Fruit fly (Drosophila melanogaster) whole organism, wandering third instar larva: ENCODE data around the gene Irk3.

Experiments used
- Abd-B ChIP-seq: fragments of >200 bp; optimal IDR thresholded peaks from 2 replicates; lab custom pipeline; 2017; ENCODE audit warnings: missing biosample characterization, missing genetic modification characterization
- CG32264 ChIP-seq: fragments of 200-800 bp; sonication (Bioruptor generic); optimal IDR thresholded peaks from 2 replicates; lab custom pipeline; 2016; ENCODE audit warnings: missing biosample characterization, missing genetic modification characterization
- CG9705 ChIP-seq: fragments of 200-800 bp; sonication (Bioruptor generic); optimal IDR thresholded peaks from 2 replicates; lab custom pipeline; 2018; ENCODE audit warnings: missing biosample characterization, mild to moderate bottlenecking, missing genetic modification characterization
- CrebA ChIP-seq: fragments of 200-800 bp; sonication (Bioruptor generic); optimal IDR thresholded peaks from 2 replicates; lab custom pipeline; 2016; ENCODE audit warnings: missing biosample characterization, mild to moderate bottlenecking, missing genetic modification characterization, borderline replicate concordance
- Dfd ChIP-seq: fragments of >200 bp; optimal IDR thresholded peaks from 2 replicates; lab custom pipeline; 2017; ENCODE audit warnings: missing biosample characterization, missing genetic modification characterization
- Dif ChIP-seq: fragments of 200-275, 200-300 bp; sonication (Bioruptor generic); optimal IDR thresholded peaks from 2 replicates; lab custom pipeline; 2018; ENCODE audit warnings: missing biosample characterization, missing genetic modification characterization; ENCODE audit not compliant: partially characterized antibody
- HLH106 ChIP-seq: fragments of 200-800 bp; optimal IDR thresholded peaks from 3 replicates; lab custom pipeline; 2019; ENCODE audit warnings: missing biosample characterization, mild to moderate bottlenecking, missing genetic modification characterization, moderate library complexity
- Hnf4 ChIP-seq: fragments of 200-800 bp; sonication (Bioruptor generic); optimal IDR thresholded peaks from 2 replicates; lab custom pipeline; 2016; ENCODE audit warnings: missing biosample characterization, mild to moderate bottlenecking, missing genetic modification characterization
- Hr78 ChIP-seq: fragments of >200 bp; optimal IDR thresholded peaks from 2 replicates; lab custom pipeline; 2017; ENCODE audit warnings: missing biosample characterization, missing genetic modification characterization
- Hr83 ChIP-seq: fragments of 200-300 bp; sonication (Bioruptor generic); optimal IDR thresholded peaks from 2 replicates; lab custom pipeline; 2016; ENCODE audit warnings: missing biosample characterization, mild to moderate bottlenecking, missing genetic modification characterization, moderate library complexity; ENCODE audit not compliant: poor library complexity, severe bottlenecking
- Jra ChIP-seq: sonication (Bioruptor generic); optimal IDR thresholded peaks from 2 replicates; lab custom pipeline; 2016; ENCODE audit warnings: missing biosample characterization, missing genetic modification characterization
- Mio ChIP-seq: sonication (Bioruptor generic); optimal IDR thresholded peaks from 2 replicates; lab custom pipeline; 2016; ENCODE audit warnings: missing biosample characterization, missing genetic modification characterization
- N ChIP-seq: fragments of >200 bp; optimal IDR thresholded peaks from 2 replicates; lab custom pipeline; 2018; ENCODE audit warnings: missing biosample characterization, missing external identifiers, missing genetic modification characterization
- OdsH ChIP-seq: fragments of 200-800 bp; sonication (Bioruptor generic); optimal IDR thresholded peaks from 2 replicates; lab custom pipeline; 2016; ENCODE audit warnings: missing biosample characterization, mild to moderate bottlenecking, missing genetic modification characterization
- Rel ChIP-seq, 2 experiments: fragments of 200-800 bp; sonication (Bioruptor generic) in 1 of 2; optimal IDR thresholded peaks; 2 replicates in 1 of 2; 3 replicates in 1 of 2; lab custom pipeline; 2016 to 2019; ENCODE audit warnings: mild to moderate bottlenecking in 2 of 2, missing biosample characterization in 2 of 2, missing genetic modification characterization in 2 of 2, moderate library complexity in 1 of 2
- Sp1 ChIP-seq: fragments of 200-800 bp; sonication (Bioruptor generic); optimal IDR thresholded peaks from 3 replicates; lab custom pipeline; 2019; ENCODE audit warnings: missing biosample characterization, mild to moderate bottlenecking, missing genetic modification characterization, moderate library complexity
- Vsx2 ChIP-seq: fragments of 200-300, 225-300 bp; sonication (Bioruptor generic); optimal IDR thresholded peaks from 2 replicates; lab custom pipeline; 2018; ENCODE audit warnings: missing biosample characterization, missing genetic modification characterization; ENCODE audit not compliant: partially characterized antibody
- br ChIP-seq: fragments of 200-800 bp; sonication (Bioruptor generic); optimal IDR thresholded peaks from 2 replicates; lab custom pipeline; 2016; ENCODE audit warnings: missing biosample characterization, missing genetic modification characterization
- brk ChIP-seq: fragments of 200-800 bp; sonication (Bioruptor generic); optimal IDR thresholded peaks from 2 replicates; lab custom pipeline; 2016; ENCODE audit warnings: missing biosample characterization, mild to moderate bottlenecking, missing genetic modification characterization
- dl ChIP-seq, 2 experiments: fragments of 175-275, 200-275 bp in 1 of 2; fragments of 200-275 bp in 1 of 2; sonication (Bioruptor generic); optimal IDR thresholded peaks; lab custom pipeline; 2018; ENCODE audit warnings: mild to moderate bottlenecking in 2 of 2, missing biosample characterization in 2 of 2, missing genetic modification characterization in 2 of 2, moderate library complexity in 2 of 2; ENCODE audit not compliant: partially characterized antibody in 2 of 2, insufficient read depth in 1 of 2
- dmrt93B ChIP-seq: fragments of 200-800 bp; sonication (Bioruptor generic); optimal IDR thresholded peaks from 2 replicates; lab custom pipeline; 2018; ENCODE audit warnings: missing biosample characterization, mild to moderate bottlenecking, missing genetic modification characterization
- dsf ChIP-seq: sonication (Bioruptor generic); optimal IDR thresholded peaks from 2 replicates; lab custom pipeline; 2016; ENCODE audit warnings: missing biosample characterization, missing genetic modification characterization, borderline replicate concordance
- ey ChIP-seq: fragments of 200-800 bp; sonication (Bioruptor generic); optimal IDR thresholded peaks from 2 replicates; lab custom pipeline; 2016; ENCODE audit warnings: missing biosample characterization, missing genetic modification characterization
- foxo ChIP-seq, 2 experiments: fragments of 200-800 bp; sonication (Bioruptor generic); optimal IDR thresholded peaks; 2 replicates in 1 of 2; 3 replicates in 1 of 2; lab custom pipeline; 2016 to 2017; ENCODE audit warnings: missing biosample characterization in 2 of 2, missing genetic modification characterization in 2 of 2
- fru ChIP-seq: fragments of 200-800 bp; sonication (Bioruptor generic); optimal IDR thresholded peaks from 3 replicates; lab custom pipeline; 2016; ENCODE audit warnings: missing biosample characterization, mild to moderate bottlenecking, missing genetic modification characterization
- h ChIP-seq: fragments of 200-800 bp; sonication (Bioruptor generic); optimal IDR thresholded peaks from 3 replicates; lab custom pipeline; 2016; ENCODE audit warnings: missing biosample characterization, mild to moderate bottlenecking, missing genetic modification characterization
- rgr ChIP-seq: fragments of 200-800 bp; sonication (Bioruptor generic); optimal IDR thresholded peaks from 3 replicates; lab custom pipeline; 2016; ENCODE audit warnings: missing biosample characterization, mild to moderate bottlenecking, missing genetic modification characterization
- sv ChIP-seq: fragments of 200-800 bp; sonication (Bioruptor generic); optimal IDR thresholded peaks from 3 replicates; lab custom pipeline; 2016; ENCODE audit warnings: missing biosample characterization, missing genetic modification characterization
- tai ChIP-seq: sonication (Bioruptor generic); optimal IDR thresholded peaks from 2 replicates; lab custom pipeline; 2016; ENCODE audit warnings: missing biosample characterization, missing genetic modification characterization
- usp ChIP-seq: fragments of >200 bp; optimal IDR thresholded peaks from 2 replicates; lab custom pipeline; 2017; ENCODE audit warnings: missing biosample characterization, missing genetic modification characterization
- woc ChIP-seq: sonication (Bioruptor generic); optimal IDR thresholded peaks from 2 replicates; lab custom pipeline; 2016; ENCODE audit warnings: missing biosample characterization, mild to moderate bottlenecking, missing genetic modification characterization

Irk3 gene

DNA sequence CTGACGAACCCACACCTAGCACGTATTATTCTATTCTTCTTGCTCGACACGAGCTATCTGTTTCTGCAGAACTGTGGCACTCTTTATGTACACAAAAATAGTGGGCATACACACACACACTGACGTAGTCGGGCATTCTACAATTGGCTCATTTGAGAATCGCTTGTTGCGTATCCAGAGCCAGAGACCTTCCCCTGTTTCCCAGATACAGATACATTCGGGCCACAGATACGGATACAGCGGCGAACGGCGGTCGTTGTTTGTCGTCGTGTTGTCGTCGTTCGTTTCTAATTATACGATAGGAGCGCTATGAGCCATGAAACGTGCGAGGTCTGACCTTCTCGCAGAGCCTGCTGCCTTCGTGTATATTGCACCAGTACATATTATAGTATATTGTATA is 23.7 kb upstream of the Irk3 start:
- TF ChIP-seq sv (GFP tag; lab: Kevin White, UChicago) (no peak), fru (GFP tag; lab: Kevin White, UChicago) (no peak), CG9705 (GFP tag; lab: Kevin White, UChicago) (no peak), OdsH (no peak)

DNA sequence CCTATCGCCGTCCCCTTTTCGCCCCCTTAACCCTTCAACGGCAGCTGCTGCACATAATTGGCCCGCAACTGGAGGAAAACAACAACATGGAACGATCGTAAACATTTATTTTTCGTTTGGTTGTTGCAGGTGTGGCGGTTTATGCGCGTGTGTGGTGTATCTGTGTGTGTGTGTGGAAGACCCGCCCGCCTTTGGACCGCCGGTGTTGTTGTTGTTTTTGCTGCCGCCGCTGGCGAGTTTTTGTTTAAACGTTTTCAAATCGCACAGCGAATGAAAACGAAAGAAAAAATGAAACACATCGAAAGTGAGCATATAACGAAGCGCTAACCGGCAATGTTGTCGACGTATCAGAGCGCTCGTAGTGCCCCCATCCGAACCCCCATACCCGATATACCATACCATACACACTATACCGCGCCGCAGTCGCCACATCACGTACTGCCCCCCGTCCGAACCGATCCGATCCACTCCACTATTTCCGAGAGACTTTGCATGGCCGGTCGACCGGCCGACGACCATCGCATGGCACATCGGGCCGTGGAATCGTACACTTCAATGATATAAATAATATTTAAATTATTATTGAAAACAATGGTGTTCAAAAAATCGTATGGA is 22.1 kb upstream of the Irk3 start:
- TF ChIP-seq usp (GFP tag; lab: Kevin White, UChicago) (no peak), Abd-B (GFP tag; lab: Kevin White, UChicago) (no peak), N (GFP tag; lab: Kevin White, UChicago) (no peak), h (GFP tag; lab: Kevin White, UChicago) (no peak), dl (GFP tag; optimal IDR thresholded peaks at IDR 0.05; lab: Kevin White, UChicago; ENCODE audit: insufficient read depth in 1 of 2, partially characterized antibody in 2 of 2) (no peak), HLH106 (no peak), sv (GFP tag; lab: Kevin White, UChicago) (no peak), CG32264 (GFP tag; lab: Kevin White, UChicago) (no peak)

DNA sequence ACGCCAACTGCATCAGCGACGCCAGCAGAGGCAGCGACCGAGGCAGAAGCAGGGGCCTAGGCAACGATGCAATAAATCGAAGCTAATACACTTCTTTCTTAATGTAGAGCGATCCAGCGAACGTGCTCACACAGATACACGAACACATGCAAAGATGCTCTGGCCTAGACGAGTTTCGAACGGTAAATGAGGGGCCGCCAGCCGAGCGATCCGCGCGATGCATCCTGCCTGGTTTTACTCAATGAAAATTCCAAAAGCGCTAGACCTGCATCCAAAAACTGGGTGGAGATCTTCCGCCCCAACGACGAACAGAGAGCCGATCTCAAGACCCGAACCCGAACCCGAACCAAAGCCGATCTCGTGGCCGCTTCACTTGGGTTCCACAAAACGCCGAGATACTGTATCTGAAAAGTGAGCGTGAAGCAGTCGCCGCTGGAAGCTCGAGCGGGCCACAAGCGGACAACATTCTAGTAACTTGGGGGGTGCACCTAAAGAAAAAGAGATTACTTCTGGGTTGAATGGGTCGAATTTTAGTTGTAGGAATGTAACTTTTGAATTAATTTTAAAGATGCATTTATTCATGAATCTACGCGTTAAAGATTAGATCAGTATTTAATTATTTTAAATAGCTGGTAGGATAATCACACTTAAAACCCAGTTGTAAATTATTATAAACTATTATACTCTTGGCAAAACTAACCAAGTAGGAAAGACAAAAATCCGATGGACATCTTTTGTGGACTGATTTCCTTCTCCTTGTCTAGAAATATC is 19.4 kb upstream of the Irk3 start:
- TF ChIP-seq fru (GFP tag; lab: Kevin White, UChicago) = no peak
- TF ChIP-seq Dif (GFP tag; lab: Kevin White, UChicago) = peak; percentile 17
- TF ChIP-seq Vsx2 (GFP tag; lab: Kevin White, UChicago) = peak; percentile 45
- TF ChIP-seq Rel (GFP tag; optimal IDR thresholded peaks at IDR 0.05; lab: Kevin White, UChicago) = no peak
- TF ChIP-seq Rel (tag; optimal IDR thresholded peaks at IDR 0.05; lab: Kevin White, UChicago) = no peak
- TF ChIP-seq br (GFP tag; lab: Kevin White, UChicago) = no peak
- no peak for TF ChIP-seq ey

DNA sequence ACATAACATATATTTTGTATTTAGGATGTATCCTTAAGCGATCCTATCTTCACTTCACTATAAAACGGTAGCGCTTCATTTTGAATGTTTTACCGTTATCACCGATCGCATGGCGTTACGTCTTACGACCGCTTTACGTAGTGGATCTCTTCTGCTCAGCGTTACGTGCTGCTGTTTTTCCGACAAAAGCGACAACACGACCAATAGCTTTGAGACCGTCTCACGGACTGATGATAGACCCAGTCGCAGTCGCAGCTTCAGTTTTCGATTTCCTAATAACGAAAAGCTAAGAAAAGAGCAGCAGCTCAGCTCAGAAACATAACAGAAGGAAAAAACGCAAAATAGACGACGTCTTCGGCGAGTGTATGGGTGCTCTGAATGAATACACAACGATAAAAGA is 18.7 kb upstream of the Irk3 start, which contains the start of gene CG10348:
Gene CG10348 (minus strand): TSS at position 234 of the 400 bp plus-strand sequence.
- TF ChIP-seq Hnf4 (GFP tag; lab: Kevin White, UChicago) (no peak), brk (GFP tag; lab: Kevin White, UChicago) (no peak), ey (no peak)

DNA sequence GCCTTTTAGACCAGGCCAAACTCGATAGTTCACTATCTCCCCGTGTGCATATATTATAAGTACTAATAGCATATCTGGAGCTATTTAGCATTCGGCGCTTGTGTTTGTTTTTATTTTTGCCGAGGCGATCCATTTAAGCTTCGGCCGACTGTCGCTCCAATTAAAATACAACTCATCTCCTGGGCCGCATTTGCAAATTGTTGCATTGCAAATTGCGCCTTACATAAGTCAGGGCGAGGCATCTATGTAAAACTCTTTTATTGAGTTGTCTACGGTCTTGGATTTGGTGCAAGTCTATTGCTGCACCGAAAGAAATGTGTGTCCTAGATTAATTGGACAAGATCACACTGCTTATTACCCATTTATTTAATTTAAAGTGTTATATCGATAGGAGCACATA is 14.4 kb upstream of the Irk3 start:
- TF ChIP-seq br (GFP tag; lab: Kevin White, UChicago) = no peak
- TF ChIP-seq CG9705 (GFP tag; lab: Kevin White, UChicago) = no peak
- TF ChIP-seq foxo (GFP tag; optimal IDR thresholded peaks at IDR 0.05; lab: Kevin White, UChicago) = no peak
- no peak for TF ChIP-seq N (GFP tag; lab: Kevin White, UChicago)
- TF ChIP-seq ey = no peak
- TF ChIP-seq Mio (GFP tag; lab: Kevin White, UChicago) = no peak
- TF ChIP-seq usp (GFP tag; lab: Kevin White, UChicago) = no peak
- TF ChIP-seq dmrt93B (GFP tag; lab: Kevin White, UChicago) = no peak
- no peak for TF ChIP-seq dl (GFP tag; optimal IDR thresholded peaks at IDR 0.05; lab: Kevin White, UChicago; ENCODE audit: insufficient read depth in 1 of 2, partially characterized antibody in 2 of 2)
- TF ChIP-seq Dfd (GFP tag; lab: Kevin White, UChicago) = no peak
- no peak for TF ChIP-seq sv (GFP tag; lab: Kevin White, UChicago)

DNA sequence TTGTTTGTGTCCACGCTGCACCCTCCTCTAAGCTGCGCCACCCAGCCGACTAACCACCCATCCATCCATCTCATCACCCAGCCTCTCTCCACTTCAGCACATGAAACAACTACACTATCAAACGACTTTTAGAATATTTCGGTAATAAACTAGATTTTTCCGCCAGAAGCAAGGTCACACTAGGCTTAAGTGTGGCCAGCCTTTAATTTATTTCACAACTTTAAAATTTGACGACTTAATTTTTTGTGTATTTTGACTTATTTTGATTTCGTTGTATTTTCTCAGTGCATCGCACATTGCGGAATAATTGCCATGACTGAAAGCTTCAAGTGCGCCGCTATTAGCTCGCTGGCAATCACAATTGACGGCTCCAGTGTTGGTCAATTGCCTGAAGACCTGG is 11.3 kb upstream of the Irk3 start:
- TF ChIP-seq dsf (no peak), Abd-B (GFP tag; lab: Kevin White, UChicago) (no peak), Hr78 (GFP tag; lab: Kevin White, UChicago) (no peak), tai (no peak), usp (GFP tag; lab: Kevin White, UChicago) (no peak), N (GFP tag; lab: Kevin White, UChicago) (no peak), woc (no peak), Jra (GFP tag; lab: Kevin White, UChicago) (no peak), br (GFP tag; lab: Kevin White, UChicago) (no peak), rgr (GFP tag; lab: Kevin White, UChicago) (no peak), Hr83 (GFP tag; lab: Kevin White, UChicago) (no peak), CG32264 (GFP tag; lab: Kevin White, UChicago) (no peak), Dfd (GFP tag; lab: Kevin White, UChicago) (no peak), CrebA (GFP tag; lab: Kevin White, UChicago) (no peak), CG9705 (GFP tag; lab: Kevin White, UChicago) (no peak), brk (GFP tag; lab: Kevin White, UChicago) (no peak), Sp1 (no peak), dmrt93B (GFP tag; lab: Kevin White, UChicago) (no peak), dl (GFP tag; optimal IDR thresholded peaks at IDR 0.05; lab: Kevin White, UChicago; ENCODE audit: insufficient read depth in 1 of 2, partially characterized antibody in 2 of 2) (no peak)
